Fruit fly (Drosophila melanogaster) whole organism, embryonic: ENCODE results near the gene CG8419.

Experiments
- B-H2 ChIP-seq: fragments of 200-800 bp; sonication (Bioruptor generic); optimal IDR thresholded peaks from 2 replicates; lab custom pipeline; 2018; ENCODE audit warnings: missing biosample characterization, mild to moderate bottlenecking, missing genetic modification characterization
- CG11504 ChIP-seq: fragments of 200-800 bp; sonication (Bioruptor generic); optimal IDR thresholded peaks from 3 replicates; lab custom pipeline; 2019; ENCODE audit warnings: missing biosample characterization, mild to moderate bottlenecking, missing genetic modification characterization, moderate library complexity
- CG11560 ChIP-seq: fragments of 200-800 bp; sonication (Bioruptor generic); IDR thresholded peaks from 3 replicates; pipeline ENCODE4 v1.3.6; 2022; ENCODE audit warnings: missing biosample characterization, missing genetic modification characterization
- CG1529 ChIP-seq: fragments of 200-800 bp; sonication (Bioruptor generic); optimal IDR thresholded peaks from 3 replicates; lab custom pipeline; 2018; ENCODE audit warnings: missing biosample characterization, missing genetic modification characterization
- CG16779 ChIP-seq: fragments of 200-800 bp; sonication (Bioruptor generic); IDR thresholded peaks from 2 replicates; pipeline ENCODE4 v1.3.6; 2022; ENCODE audit warnings: missing biosample characterization, missing genetic modification characterization
- CG16815 ChIP-seq: fragments of 200-800 bp; sonication (Bioruptor generic); optimal IDR thresholded peaks from 3 replicates; lab custom pipeline; 2017; ENCODE audit warnings: missing biosample characterization, mild to moderate bottlenecking, missing genetic modification characterization
- CG17385 ChIP-seq: fragments of 200-800 bp; sonication (Bioruptor generic); optimal IDR thresholded peaks from 3 replicates; lab custom pipeline; 2018; ENCODE audit warnings: missing biosample characterization, mild to moderate bottlenecking, missing genetic modification characterization
- CG31441 ChIP-seq: fragments of 200-800 bp; sonication (Bioruptor generic); IDR thresholded peaks from 2 replicates; pipeline ENCODE4 v1.3.6; 2022; ENCODE audit warnings: missing biosample characterization, missing genetic modification characterization
- CG3163 ChIP-seq: fragments of 200-800 bp; sonication (Bioruptor generic); optimal IDR thresholded peaks from 3 replicates; lab custom pipeline; 2016; ENCODE audit warnings: missing biosample characterization, missing genetic modification characterization
- CG3407 ChIP-seq: fragments of 200-800 bp; sonication (Bioruptor generic); optimal IDR thresholded peaks from 2 replicates; lab custom pipeline; 2018; ENCODE audit warnings: missing biosample characterization, mild to moderate bottlenecking, missing genetic modification characterization
- CG3726 ChIP-seq: fragments of 200-800 bp; sonication (Bioruptor generic); IDR thresholded peaks from 3 replicates; pipeline ENCODE4, ENCODE4 v1.3.6; 2022; ENCODE audit warnings: missing biosample characterization, missing genetic modification characterization
- CG3995 ChIP-seq: fragments of 200-800 bp; sonication (Bioruptor generic); optimal IDR thresholded peaks from 3 replicates; lab custom pipeline; 2016; ENCODE audit warnings: missing biosample characterization, missing genetic modification characterization
- CG42726 ChIP-seq: fragments of 200-800 bp; sonication (Bioruptor generic); IDR thresholded peaks from 2 replicates; pipeline ENCODE4 v1.3.6; 2022; ENCODE audit warnings: missing biosample characterization, missing genetic modification characterization; ENCODE audit not compliant: partially characterized antibody
- CG4730 ChIP-seq: fragments of 200-800 bp; sonication (Bioruptor generic); IDR thresholded peaks from 2 replicates; pipeline ENCODE4 v1.3.6; 2022; ENCODE audit warnings: missing biosample characterization, missing genetic modification characterization
- CG6854 ChIP-seq: fragments of 200-800 bp; sonication (Bioruptor generic); optimal IDR thresholded peaks from 3 replicates; lab custom pipeline; 2017; ENCODE audit warnings: missing biosample characterization, mild to moderate bottlenecking, missing genetic modification characterization
- CG7271 ChIP-seq: fragments of 200-800 bp; sonication (Bioruptor generic); optimal IDR thresholded peaks from 2 replicates; lab custom pipeline; 2018; ENCODE audit warnings: missing biosample characterization, mild to moderate bottlenecking, missing genetic modification characterization, moderate library complexity
- CG8281 ChIP-seq: fragments of 200-800 bp; sonication (Bioruptor generic); optimal IDR thresholded peaks from 2 replicates; lab custom pipeline; 2018; ENCODE audit warnings: missing biosample characterization, mild to moderate bottlenecking, missing genetic modification characterization, moderate library complexity
- CG8944 ChIP-seq: fragments of 200-800 bp; sonication (Bioruptor generic); optimal IDR thresholded peaks from 3 replicates; lab custom pipeline; 2016; ENCODE audit warnings: missing biosample characterization, missing genetic modification characterization
- CG9437 ChIP-seq: fragments of 200-800 bp; sonication (Bioruptor generic); optimal IDR thresholded peaks from 2 replicates; lab custom pipeline; 2018; ENCODE audit warnings: missing biosample characterization, mild to moderate bottlenecking, missing genetic modification characterization
- Deaf1 ChIP-seq: fragments of 200-800 bp; optimal IDR thresholded peaks from 3 replicates; lab custom pipeline; 2019; ENCODE audit warnings: missing biosample characterization, mild to moderate bottlenecking, missing genetic modification characterization, moderate library complexity
- Dip3 ChIP-seq: fragments of 200-800 bp; sonication (Bioruptor generic); optimal IDR thresholded peaks from 3 replicates; lab custom pipeline; 2016; ENCODE audit warnings: missing biosample characterization, missing genetic modification characterization
- Drgx ChIP-seq: fragments of 200-800 bp; sonication (Bioruptor generic); IDR thresholded peaks from 2 replicates; pipeline ENCODE4 v1.3.6; 2022; ENCODE audit warnings: missing biosample characterization, missing genetic modification characterization
- HLH4C ChIP-seq: fragments of 200-800 bp; sonication (Bioruptor generic); IDR thresholded peaks from 3 replicates; pipeline ENCODE4 v1.3.6; 2022; ENCODE audit warnings: missing biosample characterization, missing genetic modification characterization; ENCODE audit not compliant: partially characterized antibody
- Hand ChIP-seq: fragments of 200-800 bp; sonication (Bioruptor generic); optimal IDR thresholded peaks from 2 replicates; lab custom pipeline; 2017; ENCODE audit warnings: mild to moderate bottlenecking, missing biosample characterization, missing genetic modification reagents, missing genetic modification characterization
- Hr51 ChIP-seq, 2 experiments: fragments of 200-800 bp; sonication (Bioruptor generic); optimal IDR thresholded peaks; 2 replicates in 1 of 2; 3 replicates in 1 of 2; lab custom pipeline; 2016 to 2018; ENCODE audit warnings: missing biosample characterization in 2 of 2, missing genetic modification characterization in 2 of 2, mild to moderate bottlenecking in 1 of 2, moderate library complexity in 1 of 2
- Hr78 ChIP-seq, 2 experiments: fragments of 200-800 bp in 1 of 2; fragments of >200 bp in 1 of 2; sonication (Bioruptor generic) in 1 of 2; optimal IDR thresholded peaks; 2 replicates each; lab custom pipeline; 2017 to 2019; ENCODE audit warnings: missing biosample characterization in 2 of 2, missing genetic modification characterization in 2 of 2, mild to moderate bottlenecking in 1 of 2, moderate library complexity in 1 of 2
- Nf-YA ChIP-seq: fragments of 200-800 bp; sonication (Bioruptor generic); IDR thresholded peaks from 2 replicates; pipeline ENCODE4 v1.3.6; 2022; ENCODE audit warnings: missing biosample characterization, missing genetic modification characterization
- PHDP ChIP-seq: fragments of 200-800 bp; sonication (Bioruptor generic); optimal IDR thresholded peaks from 3 replicates; lab custom pipeline; 2018; ENCODE audit warnings: missing biosample characterization, mild to moderate bottlenecking, missing genetic modification characterization, moderate library complexity
- Ptx1 ChIP-seq: fragments of 200-800 bp; sonication (Bioruptor generic); IDR thresholded peaks from 2 replicates; pipeline ENCODE4 v1.3.6; 2022; ENCODE audit warnings: missing biosample characterization, missing genetic modification characterization
- Sry-β ChIP-seq: fragments of 200-800 bp; sonication (Bioruptor generic); optimal IDR thresholded peaks from 2 replicates; lab custom pipeline; 2018; ENCODE audit warnings: missing biosample characterization, mild to moderate bottlenecking, missing genetic modification characterization, moderate library complexity
- al ChIP-seq: fragments of 200-800 bp; sonication (Bioruptor generic); IDR thresholded peaks from 2 replicates; pipeline ENCODE4 v1.3.6; 2022; ENCODE audit warnings: missing biosample characterization, missing genetic modification characterization
- bigmax ChIP-seq: fragments of 200-800 bp; sonication (Bioruptor generic); optimal IDR thresholded peaks from 2 replicates; lab custom pipeline; 2018; ENCODE audit warnings: missing biosample characterization, mild to moderate bottlenecking, missing genetic modification characterization
- btn ChIP-seq: fragments of 200-800 bp; sonication (Bioruptor generic); optimal IDR thresholded peaks from 2 replicates; lab custom pipeline; 2016; ENCODE audit warnings: missing biosample characterization, missing genetic modification characterization
- cwo ChIP-seq: fragments of 200-800 bp; sonication (Bioruptor generic); optimal IDR thresholded peaks from 3 replicates; lab custom pipeline; 2017; ENCODE audit warnings: missing biosample characterization, missing genetic modification characterization, mild to moderate bottlenecking, moderate library complexity, missing genetic modification reagents
- gfzf ChIP-seq: fragments of 200-800 bp; sonication (Bioruptor generic); optimal IDR thresholded peaks from 2 replicates; lab custom pipeline; 2016; ENCODE audit warnings: missing biosample characterization, mild to moderate bottlenecking, missing genetic modification characterization, moderate library complexity
- ham ChIP-seq: fragments of 200-800 bp; sonication (Bioruptor generic); IDR thresholded peaks from 2 replicates; pipeline ENCODE4 v1.3.6; 2022; ENCODE audit warnings: missing biosample characterization, missing genetic modification characterization
- inv ChIP-seq: fragments of 200-800 bp; sonication (Bioruptor generic); IDR thresholded peaks from 2 replicates; pipeline ENCODE4 v1.3.6; 2022; ENCODE audit warnings: missing biosample characterization, missing genetic modification characterization; ENCODE audit not compliant: partially characterized antibody
- lab ChIP-seq: fragments of 200-800 bp; sonication (Bioruptor generic); optimal IDR thresholded peaks from 3 replicates; lab custom pipeline; 2017; ENCODE audit warnings: missing biosample characterization, missing genetic modification characterization, mild to moderate bottlenecking, moderate library complexity, missing genetic modification reagents
- mld ChIP-seq: fragments of 200-800 bp; sonication (Bioruptor generic); IDR thresholded peaks from 3 replicates; pipeline ENCODE4 v1.3.6; 2022; ENCODE audit warnings: missing biosample characterization, missing genetic modification characterization; ENCODE audit not compliant: partially characterized antibody
- nmo ChIP-seq: fragments of 200-800 bp; sonication (Bioruptor generic); optimal IDR thresholded peaks from 2 replicates; lab custom pipeline; 2018; ENCODE audit warnings: missing biosample characterization, mild to moderate bottlenecking, missing genetic modification characterization, moderate library complexity
- sc ChIP-seq, 3 experiments: fragments of >200 bp in 2 of 3; fragments of 200-800 bp in 1 of 3; sonication (Bioruptor generic) in 1 of 3; optimal IDR thresholded peaks; 2 replicates in 2 of 3; 3 replicates in 1 of 3; lab custom pipeline; 2017; ENCODE audit warnings: mild to moderate bottlenecking in 1 of 3, missing biosample characterization in 1 of 3, missing genetic modification characterization in 1 of 3, missing genetic modification reagents in 1 of 3
- sd ChIP-seq: fragments of 200-800 bp; sonication (Bioruptor generic); optimal IDR thresholded peaks from 3 replicates; lab custom pipeline; 2018; ENCODE audit warnings: missing biosample characterization, mild to moderate bottlenecking, missing genetic modification characterization, moderate library complexity
- sens ChIP-seq: fragments of 200-800 bp; sonication (Bioruptor generic); peaks from one replicate; lab custom pipeline; 2016; ENCODE audit warnings: missing biosample characterization, missing genetic modification characterization
- shn ChIP-seq: fragments of 200-800 bp; sonication (Bioruptor generic); optimal IDR thresholded peaks from 3 replicates; lab custom pipeline; 2016; ENCODE audit warnings: missing biosample characterization, missing genetic modification characterization
- slbo ChIP-seq: fragments of 200-800 bp; sonication (Bioruptor generic); IDR thresholded peaks from 2 replicates; pipeline ENCODE4 v1.3.6; 2022; ENCODE audit warnings: missing biosample characterization, missing genetic modification characterization
- tap ChIP-seq: fragments of 200-800 bp; optimal IDR thresholded peaks from 3 replicates; lab custom pipeline; 2019; ENCODE audit warnings: missing biosample characterization, mild to moderate bottlenecking, missing genetic modification characterization, moderate library complexity
- vfl ChIP-seq: fragments of 200-800 bp; sonication (Bioruptor generic); optimal IDR thresholded peaks from 2 replicates; lab custom pipeline; 2016; ENCODE audit warnings: missing biosample characterization, missing genetic modification characterization
- wdn ChIP-seq: fragments of 200-800 bp; sonication (Bioruptor generic); IDR thresholded peaks from 2 replicates; pipeline ENCODE4 v1.3.6; 2022; ENCODE audit warnings: missing biosample characterization, missing genetic modification characterization

CG8419 gene

DNA sequence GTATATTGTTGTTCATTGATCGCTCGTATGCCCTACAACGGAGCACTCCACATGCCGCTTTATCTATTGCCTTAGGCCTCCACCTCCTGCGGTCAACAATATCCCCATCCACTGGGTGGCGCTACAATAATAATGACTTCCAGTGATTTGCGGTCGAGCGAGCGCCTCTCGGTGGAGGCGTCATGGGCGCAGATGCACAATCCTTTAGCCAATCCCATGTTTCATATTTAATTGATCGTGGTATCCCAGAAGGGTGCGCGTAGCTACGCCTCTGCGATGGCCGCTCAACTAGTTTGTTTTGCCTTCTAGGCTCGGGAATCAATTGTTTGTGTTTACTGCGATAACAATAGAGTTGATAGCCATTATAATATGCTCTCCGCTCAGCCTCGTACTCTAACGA lies 23.2 kb downstream of the CG8419 start (continued):
- TF ChIP-seq al (GFP tag; lab: Robert Waterston, UW) (0 out of 2 replicates have a peak, but pooled peaks have one; percentile 16), CG42726 (GFP tag; lab: Robert Waterston, UW) (no peak), slbo (GFP tag; lab: Robert Waterston, UW) (peak; percentile 46), Nf-YA (GFP tag; lab: Robert Waterston, UW) (0 out of 2 replicates have a peak, but pooled peaks have one; percentile 15), PHDP (no peak), sens (GFP tag; lab: Kevin White, UChicago) (peak; percentile 47)
- TF ChIP-seq, all 482 proteins: peak for 16

DNA sequence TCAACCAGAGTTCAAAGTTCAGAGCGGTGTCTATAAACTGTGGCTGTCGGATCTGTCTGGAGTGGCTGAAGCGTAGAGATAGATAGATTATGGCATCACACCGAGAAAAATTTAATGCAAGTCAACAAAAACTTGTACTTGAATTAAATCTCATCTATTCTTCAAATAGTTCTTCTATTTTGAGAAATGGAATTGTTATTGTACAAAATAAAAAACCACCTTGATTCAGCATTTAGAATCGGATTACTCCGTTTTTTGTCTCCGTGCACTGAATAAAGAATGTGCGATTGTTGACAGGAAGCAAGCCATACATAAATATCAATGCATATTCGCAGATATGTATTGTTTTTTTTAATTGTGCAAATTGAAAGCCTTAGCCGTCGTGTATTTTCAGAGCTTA lies 23.7 kb downstream of the CG8419 start:
- TF ChIP-seq CG3407 (GFP tag; lab: Kevin White, UChicago) (no peak), CG4730 (GFP tag; lab: Robert Waterston, UW) (no peak), wdn (GFP tag; lab: Robert Waterston, UW) (peak; percentile 36; the same call in 1 of the 2 replicates), CG3726 (0 out of 3 replicates have a peak, but pooled peaks have one; percentile 54), Ptx1 (peak; percentile 64), Hr51 (GFP tag; optimal IDR thresholded peaks at IDR 0.05; lab: Kevin White, UChicago) (peak in 1 of 2 experiments; percentile 35), CG16815 (GFP tag; lab: Kevin White, UChicago) (no peak), CG3995 (GFP tag; lab: Kevin White, UChicago) (no peak), CG17385 (GFP tag; lab: Kevin White, UChicago) (no peak), CG11504 (no peak), CG31441 (GFP tag; lab: Robert Waterston, UW) (no peak), lab (GFP tag; lab: Kevin White, UChicago) (no peak), vfl (GFP tag; lab: Kevin White, UChicago) (no peak), gfzf (no peak), Hand (GFP tag; lab: Kevin White, UChicago) (no peak), Dip3 (peak; percentile 11), cwo (no peak), tap (no peak), HLH4C (GFP tag; lab: Robert Waterston, UW) (no peak), inv (GFP tag; lab: Robert Waterston, UW) (no peak), Deaf1 (tag; lab: Kevin White, UChicago) (no peak), B-H2 (GFP tag; lab: Kevin White, UChicago) (no peak), sd (tag; lab: Kevin White, UChicago) (no peak), CG16779 (GFP tag; lab: Robert Waterston, UW) (no peak), Drgx (GFP tag; lab: Robert Waterston, UW) (peak; percentile 77), sc (optimal IDR thresholded peaks at IDR 0.05; lab: Kevin White, UChicago) (no peak), sc (GFP tag; optimal IDR thresholded peaks at IDR 0.05; lab: Kevin White, UChicago) (no peak), CG6854 (GFP tag; lab: Kevin White, UChicago) (no peak), shn (GFP tag; lab: Kevin White, UChicago) (no peak), btn (GFP tag; lab: Kevin White, UChicago) (no peak), CG8281 (tag; lab: Kevin White, UChicago) (no peak), Sry-β (GFP tag; lab: Kevin White, UChicago) (no peak), Hr78 (GFP tag; optimal IDR thresholded peaks at IDR 0.05; lab: Kevin White, UChicago) (no peak), CG7271 (tag; lab: Kevin White, UChicago) (no peak), CG1529 (GFP tag; lab: Kevin White, UChicago) (no peak), CG11560 (no peak), CG3163 (GFP tag; lab: Kevin White, UChicago) (no peak), mld (no peak), CG8944 (GFP tag; lab: Kevin White, UChicago) (no peak), ham (GFP tag; lab: Robert Waterston, UW) (no peak), bigmax (GFP tag; lab: Kevin White, UChicago) (no peak), nmo (GFP tag; lab: Kevin White, UChicago) (peak; percentile 32), CG9437 (no peak)
